Worm (Caenorhabditis elegans): ENCODE results near the gene F56D2.2.

DNA sequence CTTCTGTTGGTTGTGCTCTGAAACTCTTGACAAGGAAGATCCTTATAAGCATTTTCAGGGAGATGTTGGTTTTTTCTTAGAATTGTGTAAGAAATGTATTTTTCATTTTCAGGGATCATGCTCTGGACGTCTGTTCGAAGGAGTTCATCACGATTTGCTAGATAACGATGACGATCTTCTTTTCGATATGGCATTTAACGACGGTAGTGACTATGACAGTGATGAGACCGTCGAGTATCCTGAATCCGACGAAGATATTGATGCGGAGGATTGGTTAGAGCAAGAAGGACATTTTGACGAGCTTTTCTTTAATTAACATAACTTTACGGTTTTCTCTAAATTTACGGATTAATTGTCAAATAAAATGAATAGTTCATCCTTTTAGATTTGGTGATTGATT is 1.7 kb downstream of the F56D2.2 start:
- no peak for TF ChIP-seq flt-1 (GFP tag; IDR thresholded peaks at IDR 0.05)
- TF ChIP-seq ztf-29 (GFP tag; IDR thresholded peaks at IDR 0.05), result no peak
- no peak for TF ChIP-seq med-1 (GFP tag; optimal IDR thresholded peaks at IDR 0.05; ENCODE audit: insufficient read depth)
- no peak for TF ChIP-seq ztf-23 (GFP tag; IDR thresholded peaks at IDR 0.05)
- no peak for TF ChIP-seq tab-1 (GFP tag; IDR thresholded peaks at IDR 0.05)
- TF ChIP-seq T22C8.4 (GFP tag; IDR thresholded peaks at IDR 0.05), result no peak
- TF ChIP-seq cog-1 (tag; optimal IDR thresholded peaks at IDR 0.05), result no peak

All from whole organism, midembryonic.